Fruit fly (Drosophila melanogaster): ENCODE results near the gene alt.

alt gene

DNA sequence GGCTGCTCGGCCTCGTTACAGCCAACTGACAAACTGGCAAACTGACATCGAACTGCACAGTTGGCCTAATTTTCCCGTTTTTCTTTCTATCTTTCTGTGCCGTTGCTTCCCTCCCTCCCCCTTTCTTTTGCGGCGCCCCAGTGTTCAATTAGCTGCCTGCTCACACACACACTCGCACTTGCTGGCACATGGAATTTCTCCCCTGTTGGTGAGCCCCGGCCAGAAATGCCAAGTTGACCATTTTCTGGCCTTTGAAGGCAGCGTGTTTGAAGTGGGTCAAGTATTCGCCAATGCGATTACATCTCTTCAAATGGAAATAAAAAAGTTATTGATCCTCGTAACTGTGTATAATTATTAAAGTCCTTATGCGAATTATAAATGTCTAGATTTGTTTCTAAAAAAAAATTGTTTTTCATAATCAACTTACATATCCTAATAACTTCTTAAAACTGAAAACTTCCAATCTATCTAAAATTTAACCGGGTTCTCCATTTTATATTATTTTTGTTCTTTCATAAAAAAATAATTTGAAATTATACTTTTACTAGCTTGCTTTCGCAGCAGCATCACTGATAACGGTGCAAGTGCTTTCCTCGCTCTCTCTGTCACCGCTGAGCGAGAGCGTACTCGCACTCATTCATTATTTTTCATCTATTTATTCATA is 1.5 kb downstream of the alt start (continued):
- TF ChIP-seq tin (GFP tag; optimal IDR thresholded peaks at IDR 0.05) = peak; percentile 13
- TF ChIP-seq CG2116 (GFP tag; optimal IDR thresholded peaks at IDR 0.05) = peak; percentile 19
- TF ChIP-seq CG17829 (tag; optimal IDR thresholded peaks at IDR 0.05) = peak; percentile 49
- TF ChIP-seq CG10462 (GFP tag; optimal IDR thresholded peaks at IDR 0.05) = peak; percentile 44
- peak in 1 of 2 experiments; percentile 7 for TF ChIP-seq Hr78 (GFP tag; optimal IDR thresholded peaks at IDR 0.05)
- TF ChIP-seq odd (GFP tag; optimal IDR thresholded peaks at IDR 0.05) = peak; percentile 53
- no peak for TF ChIP-seq Sox100B (GFP tag; optimal IDR thresholded peaks at IDR 0.05)
- no peak for TF ChIP-seq sc (optimal IDR thresholded peaks at IDR 0.05)
- TF ChIP-seq sc (GFP tag; optimal IDR thresholded peaks at IDR 0.05) = peak; percentile 31
- no peak for TF ChIP-seq Hmx (GFP tag; optimal IDR thresholded peaks at IDR 0.05)
- peak; percentile 35 for TF ChIP-seq Hmr (GFP tag; optimal IDR thresholded peaks at IDR 0.05)
- no peak for TF ChIP-seq bbx (GFP tag; IDR thresholded peaks at IDR 0.05; ENCODE audit: partially characterized antibody)
- peak; percentile 44 for TF ChIP-seq CG10267 (tag; optimal IDR thresholded peaks at IDR 0.05)
- TF ChIP-seq CG14860 (GFP tag; IDR thresholded peaks at IDR 0.05; ENCODE audit: partially characterized antibody) = no peak
- 0 out of 2 replicates have a peak, but pooled peaks have one; percentile 0 for TF ChIP-seq Scr (GFP tag; IDR thresholded peaks at IDR 0.05; ENCODE audit: partially characterized antibody)
- peak; percentile 40 for TF ChIP-seq Bteb2 (GFP tag; optimal IDR thresholded peaks at IDR 0.05)
- no peak for TF ChIP-seq luna (GFP tag; optimal IDR thresholded peaks at IDR 0.05)
- TF ChIP-seq D (optimal IDR thresholded peaks at IDR 0.05) = no peak
- TF ChIP-seq D (GFP tag; optimal IDR thresholded peaks at IDR 0.05) = peak; percentile 55
- TF ChIP-seq CG18476 (GFP tag; optimal IDR thresholded peaks at IDR 0.05) = no peak
- TF ChIP-seq CG12219 (GFP tag; optimal IDR thresholded peaks at IDR 0.05) = peak; percentile 6
- TF ChIP-seq CG13894 (tag; optimal IDR thresholded peaks at IDR 0.05) = no peak
- no peak for TF ChIP-seq lab (GFP tag; optimal IDR thresholded peaks at IDR 0.05)
- peak; percentile 68 for TF ChIP-seq CG12769 (tag; optimal IDR thresholded peaks at IDR 0.05)
- TF ChIP-seq CG18764 (GFP tag; optimal IDR thresholded peaks at IDR 0.05) = no peak
- TF ChIP-seq CTCF (GFP tag; optimal IDR thresholded peaks at IDR 0.05) = no peak
- TF ChIP-seq Dbx (GFP tag; IDR thresholded peaks at IDR 0.05) = no peak
- TF ChIP-seq unpg (GFP tag; optimal IDR thresholded peaks at IDR 0.05) = peak; percentile 23
- TF ChIP-seq CkIIα-i1 (GFP tag; IDR thresholded peaks at IDR 0.05) = no peak
- peak; percentile 3 for TF ChIP-seq p53 (GFP tag; optimal IDR thresholded peaks at IDR 0.05)
- TF ChIP-seq CG17802 (tag; optimal IDR thresholded peaks at IDR 0.05) = no peak

DNA sequence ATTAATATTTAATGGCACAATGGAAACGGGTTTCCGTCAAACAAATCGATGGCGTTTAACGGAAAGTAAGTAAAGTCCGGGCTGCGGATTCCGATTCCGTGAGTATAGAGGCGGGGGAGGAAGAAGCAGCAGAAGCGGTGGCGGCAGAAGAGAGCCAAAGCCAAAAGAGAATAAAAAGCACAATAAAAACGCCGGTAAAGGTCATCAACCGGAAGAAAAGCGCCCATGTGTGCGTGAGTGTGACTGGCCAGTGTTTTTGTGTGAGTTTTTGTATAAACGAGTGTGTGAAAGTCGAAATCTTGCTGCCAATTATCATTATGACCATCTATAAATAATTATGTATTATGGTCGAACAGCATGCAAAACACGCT is 2.1 kb downstream of the alt start:
- TF ChIP-seq kni (GFP tag; optimal IDR thresholded peaks at IDR 0.05) (no peak), CG18011 (GFP tag; optimal IDR thresholded peaks at IDR 0.05) (no peak), CG14860 (GFP tag; IDR thresholded peaks at IDR 0.05; ENCODE audit: partially characterized antibody) (no peak), H2.0 (GFP tag; IDR thresholded peaks at IDR 0.05) (no peak), Camta (GFP tag; optimal IDR thresholded peaks at IDR 0.05) (no peak), D19A (tag; optimal IDR thresholded peaks at IDR 0.05) (no peak), CG2129 (GFP tag; IDR thresholded peaks at IDR 0.05; ENCODE audit: partially characterized antibody) (no peak), rib (GFP tag; IDR thresholded peaks at IDR 0.05) (no peak; the same call in 1 of the 2 replicates), bowl (GFP tag; IDR thresholded peaks at IDR 0.05) (no peak), MESR4 (GFP tag; optimal IDR thresholded peaks at IDR 0.05) (no peak), CG1647 (GFP tag; optimal IDR thresholded peaks at IDR 0.05) (no peak), lmd (GFP tag; IDR thresholded peaks at IDR 0.05) (no peak), CG10565 (GFP tag; optimal IDR thresholded peaks at IDR 0.05) (no peak), CG10366 (GFP tag; IDR thresholded peaks at IDR 0.05) (no peak), gsb-n (tag; optimal IDR thresholded peaks at IDR 0.05) (no peak), NfI (GFP tag; optimal IDR thresholded peaks at IDR 0.05) (no peak), CG6854 (GFP tag; optimal IDR thresholded peaks at IDR 0.05) (no peak), ara (GFP tag; IDR thresholded peaks at IDR 0.05) (no peak), CG13424 (tag; optimal IDR thresholded peaks at IDR 0.05) (no peak), CG18764 (GFP tag; optimal IDR thresholded peaks at IDR 0.05) (no peak), cato (GFP tag; optimal IDR thresholded peaks at IDR 0.05; ENCODE audit: borderline replicate concordance) (no peak), stc (GFP tag; IDR thresholded peaks at IDR 0.05) (no peak)
